Worm (Caenorhabditis elegans): Measurements from ENCODE around the gene ZK185.2.

Gene ZK185.2

DNA sequence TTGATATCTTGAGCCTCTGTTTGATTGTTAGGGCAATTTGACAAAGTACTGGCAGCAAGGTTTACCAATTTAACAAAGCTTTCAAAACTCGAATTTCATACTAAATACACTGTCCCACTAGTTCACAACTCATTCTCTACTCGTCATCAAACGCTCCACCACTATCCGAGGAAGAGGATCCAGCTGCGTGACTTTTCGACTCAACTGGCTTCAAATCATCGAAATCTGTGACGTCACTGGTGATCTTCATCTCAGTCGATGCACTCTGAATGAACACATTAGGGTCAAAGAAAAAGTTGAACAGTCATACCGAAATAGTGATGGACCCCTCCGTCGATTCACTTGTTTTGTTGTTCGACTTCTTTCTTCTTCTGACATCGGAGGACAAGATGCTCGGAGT is 29.5 kb downstream of the ZK185.2 start:
- no peak for TF ChIP-seq sdc-2 (tag; optimal IDR thresholded peaks at IDR 0.05)
- no peak for TF ChIP-seq gmeb-2 (tag; optimal IDR thresholded peaks at IDR 0.05)
- TF ChIP-seq elt-4 (tag; optimal IDR thresholded peaks at IDR 0.05), result no peak
- TF ChIP-seq ets-4 (tag; optimal IDR thresholded peaks at IDR 0.05), result no peak
- TF ChIP-seq K09A11.1 (tag; optimal IDR thresholded peaks at IDR 0.05; ENCODE audit: insufficient read depth), result no peak
- TF ChIP-seq pax-1 (tag; optimal IDR thresholded peaks at IDR 0.05), result no peak
- TF ChIP-seq ceh-18 (tag; optimal IDR thresholded peaks at IDR 0.05), result no peak
- no peak for TF ChIP-seq fax-1 (tag; optimal IDR thresholded peaks at IDR 0.05)
- TF ChIP-seq nhr-11 (tag; optimal IDR thresholded peaks at IDR 0.05), result no peak
- no peak for TF ChIP-seq C08G9.2 (tag; optimal IDR thresholded peaks at IDR 0.05)
- no peak for TF ChIP-seq dve-1 (tag; optimal IDR thresholded peaks at IDR 0.05)
- TF ChIP-seq unc-42 (tag; optimal IDR thresholded peaks at IDR 0.05), result no peak
- no peak for TF ChIP-seq dmd-4 (tag; optimal IDR thresholded peaks at IDR 0.05; ENCODE audit: borderline replicate concordance)
- TF ChIP-seq che-1 (tag; optimal IDR thresholded peaks at IDR 0.05), result no peak
- TF ChIP-seq hlh-30 (tag; optimal IDR thresholded peaks at IDR 0.05; ENCODE audit: insufficient read depth), result no peak
- no peak for TF ChIP-seq lim-6 (tag; optimal IDR thresholded peaks at IDR 0.05)
- TF ChIP-seq hlh-13 (GFP tag; optimal IDR thresholded peaks at IDR 0.05), result no peak
- TF ChIP-seq ceh-2 (tag; optimal IDR thresholded peaks at IDR 0.05), result no peak
- no peak for TF ChIP-seq syd-9 (tag; optimal IDR thresholded peaks at IDR 0.05)
- no peak for TF ChIP-seq ceh-24 (tag; optimal IDR thresholded peaks at IDR 0.05)

DNA sequence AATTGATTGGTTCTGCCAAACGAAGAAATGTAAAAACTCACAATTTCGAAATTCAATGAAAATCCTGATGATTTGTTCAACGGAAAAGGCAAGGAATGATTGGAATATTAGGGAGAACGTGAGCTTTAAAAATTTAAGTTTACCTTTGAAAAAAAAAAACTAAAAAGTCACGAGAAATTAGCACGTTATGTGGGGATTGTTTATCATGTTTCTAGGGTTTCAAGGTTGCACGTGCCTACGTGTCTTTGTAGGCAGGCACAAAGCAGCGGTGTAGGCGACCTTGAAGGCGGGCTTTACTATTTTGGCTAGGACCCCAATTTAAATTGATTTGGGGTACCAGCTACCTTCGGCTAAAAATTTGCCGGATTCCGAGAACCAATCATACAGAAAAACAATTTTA is 31.0 kb downstream of the ZK185.2 start, which contains the start of gene F28E10.4:
Gene F28E10.4, minus strand, starts transcription at position 101 of the 400 bp plus-strand sequence.
- no peak for TF ChIP-seq unc-55 (GFP tag; optimal IDR thresholded peaks at IDR 0.05)
- no peak for TF ChIP-seq pha-2 (tag; optimal IDR thresholded peaks at IDR 0.05)
- TF ChIP-seq lin-11 (tag; optimal IDR thresholded peaks at IDR 0.05), result no peak
- TF ChIP-seq fax-1 (tag; optimal IDR thresholded peaks at IDR 0.05), result no peak

DNA sequence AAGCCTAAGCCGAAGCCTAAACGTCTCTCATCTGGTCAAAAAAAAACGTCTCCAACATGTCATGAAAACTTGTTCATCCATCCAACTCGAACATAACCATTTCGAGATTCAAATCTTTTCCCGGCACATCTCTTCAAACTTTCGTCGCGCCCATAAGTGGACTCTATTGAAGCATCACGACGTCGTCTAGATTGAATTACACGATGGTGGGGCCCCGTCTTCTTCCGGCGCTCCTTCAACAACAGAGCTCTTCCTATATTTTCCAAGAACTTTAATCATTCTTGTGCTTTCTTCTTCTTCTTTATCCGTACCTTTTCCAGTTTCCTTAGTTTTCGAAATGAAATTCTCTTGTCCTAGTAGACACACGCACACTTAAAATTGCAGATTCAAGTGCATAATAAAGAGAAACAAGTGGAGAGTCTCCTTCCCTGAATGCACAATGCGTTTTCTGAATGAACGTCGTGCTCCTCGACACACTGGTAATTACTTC is 32.1 kb downstream of the ZK185.2 start, which contains the start of gene F28E10.1:
Gene F28E10.1, plus strand, starts transcription at position 440 of the 490 bp plus-strand sequence.
- TF ChIP-seq sdc-2 (tag; optimal IDR thresholded peaks at IDR 0.05), result no peak
- TF ChIP-seq ceh-31 (tag; optimal IDR thresholded peaks at IDR 0.05), result peak; percentile 38
- peak; percentile 86 for TF ChIP-seq unc-42 (tag; optimal IDR thresholded peaks at IDR 0.05)

DNA sequence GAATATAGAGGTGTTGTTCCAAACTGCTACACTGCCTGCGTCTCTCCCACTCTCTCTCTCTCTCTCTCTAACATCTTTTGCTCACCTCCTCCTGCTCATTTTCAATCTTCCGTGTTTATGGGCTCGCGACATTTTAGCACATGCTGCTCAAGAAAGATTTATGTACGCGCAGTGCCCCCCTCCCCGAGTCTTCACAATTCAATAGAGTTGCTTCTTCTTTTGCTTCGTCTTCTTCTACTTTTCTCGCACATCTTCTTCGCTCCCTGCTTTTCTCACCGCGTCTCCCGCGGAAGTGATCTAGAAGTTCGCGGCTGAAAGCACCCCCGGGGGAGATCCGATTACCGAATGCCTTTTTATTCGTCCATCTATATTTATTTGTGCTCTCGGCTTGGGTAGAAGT is 34.3 kb downstream of the ZK185.2 start:
- TF ChIP-seq K09A11.1 (tag; optimal IDR thresholded peaks at IDR 0.05; ENCODE audit: insufficient read depth), result no peak
- TF ChIP-seq unc-3 (GFP tag; conservative IDR thresholded peaks at IDR 0.05), result no peak
- TF ChIP-seq unc-3 (tag; optimal IDR thresholded peaks at IDR 0.05), result no peak
- TF ChIP-seq unc-55 (GFP tag; optimal IDR thresholded peaks at IDR 0.05), result peak; percentile 19
- no peak for TF ChIP-seq pax-1 (tag; optimal IDR thresholded peaks at IDR 0.05)
- TF ChIP-seq unc-42 (tag; optimal IDR thresholded peaks at IDR 0.05), result peak; percentile 89
- TF ChIP-seq Y22D7AL.16 (tag; optimal IDR thresholded peaks at IDR 0.05), result no peak
- TF ChIP-seq eyg-1 (tag; optimal IDR thresholded peaks at IDR 0.05), result no peak
- TF ChIP-seq fkh-6 (tag; optimal IDR thresholded peaks at IDR 0.05), result no peak
- no peak for TF ChIP-seq pros-1 (tag; optimal IDR thresholded peaks at IDR 0.05)
- TF ChIP-seq ceh-34 (tag; optimal IDR thresholded peaks at IDR 0.05), result peak; percentile 20
- TF ChIP-seq ceh-31 (tag; optimal IDR thresholded peaks at IDR 0.05), result peak; percentile 69
- no peak for TF ChIP-seq sdc-2 (tag; optimal IDR thresholded peaks at IDR 0.05)

DNA sequence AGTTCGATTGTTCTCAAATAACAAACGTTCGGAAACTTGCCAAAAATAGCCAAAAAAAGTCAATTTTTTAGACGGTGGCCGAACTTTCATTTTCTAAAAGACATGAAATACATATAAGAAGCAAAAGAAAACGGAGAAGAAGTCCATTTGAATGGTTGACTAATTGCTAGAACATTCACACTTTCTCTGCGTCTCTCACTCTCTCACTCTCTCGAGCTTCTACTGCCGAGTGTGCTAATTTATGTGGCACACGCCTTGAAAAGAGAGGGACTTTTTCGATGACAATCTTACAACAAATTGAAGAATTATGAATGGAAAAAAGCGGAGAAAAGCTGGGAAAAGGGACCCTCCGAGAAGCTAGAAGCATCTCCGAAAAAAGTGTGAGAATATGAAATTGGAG is 37.7 kb downstream of the ZK185.2 start:
- TF ChIP-seq ref-2 (tag; optimal IDR thresholded peaks at IDR 0.05), result no peak
- TF ChIP-seq hlh-13 (GFP tag; optimal IDR thresholded peaks at IDR 0.05), result no peak
- no peak for TF ChIP-seq hlh-15 (tag; optimal IDR thresholded peaks at IDR 0.05)
- TF ChIP-seq Y22D7AL.16 (tag; optimal IDR thresholded peaks at IDR 0.05), result no peak
- TF ChIP-seq unc-55 (GFP tag; optimal IDR thresholded peaks at IDR 0.05), result no peak
- TF ChIP-seq tbx-2 (tag; optimal IDR thresholded peaks at IDR 0.05), result no peak
- no peak for TF ChIP-seq C38D4.7 (GFP tag; optimal IDR thresholded peaks at IDR 0.05)
- TF ChIP-seq pax-1 (tag; optimal IDR thresholded peaks at IDR 0.05), result no peak
- no peak for TF ChIP-seq sox-4 (tag; optimal IDR thresholded peaks at IDR 0.05)
- no peak for TF ChIP-seq unc-42 (tag; optimal IDR thresholded peaks at IDR 0.05)
- no peak for TF ChIP-seq pqm-1 (tag; optimal IDR thresholded peaks at IDR 0.05)
- no peak for TF ChIP-seq dmd-4 (tag; optimal IDR thresholded peaks at IDR 0.05; ENCODE audit: borderline replicate concordance)
- TF ChIP-seq ceh-18 (tag; optimal IDR thresholded peaks at IDR 0.05), result no peak
- TF ChIP-seq fax-1 (tag; optimal IDR thresholded peaks at IDR 0.05), result no peak
- TF ChIP-seq mec-3 (tag; optimal IDR thresholded peaks at IDR 0.05; ENCODE audit: borderline replicate concordance), result no peak
- TF ChIP-seq sox-2 (GFP tag; IDR thresholded peaks at IDR 0.05), result no peak
- TF ChIP-seq ceh-31 (tag; optimal IDR thresholded peaks at IDR 0.05), result no peak
